Fruit fly (Drosophila melanogaster) whole organism, adult: ENCODE data around the gene chrb.

Experiments used
- CG11617 ChIP-seq: fragments of 200-800 bp; sonication (Bioruptor generic); optimal IDR thresholded peaks from 2 replicates; lab custom pipeline; 2017; ENCODE audit warnings: mild to moderate bottlenecking, missing biosample characterization, missing genetic modification reagents, missing genetic modification characterization
- CG12768 ChIP-seq: fragments of 200-800 bp; sonication (Bioruptor generic); optimal IDR thresholded peaks from 2 replicates; lab custom pipeline; 2017; ENCODE audit warnings: missing biosample characterization, missing genetic modification characterization, mild to moderate bottlenecking, moderate library complexity, missing genetic modification reagents
- CG5204 ChIP-seq: fragments of 200-800 bp; sonication (Bioruptor generic); optimal IDR thresholded peaks from 2 replicates; lab custom pipeline; 2016; ENCODE audit warnings: missing biosample characterization, missing genetic modification characterization
- Clk ChIP-seq: fragments of 200-800 bp; sonication (Bioruptor generic); optimal IDR thresholded peaks from 2 replicates; lab custom pipeline; 2017; ENCODE audit warnings: missing biosample characterization, missing genetic modification characterization
- Crg-1 ChIP-seq: fragments of 200-800 bp; sonication (Bioruptor generic); optimal IDR thresholded peaks from 2 replicates; lab custom pipeline; 2016; ENCODE audit warnings: missing biosample characterization, missing genetic modification characterization
- Hr96 ChIP-seq: fragments of 200-800 bp; sonication (Bioruptor generic); optimal IDR thresholded peaks from 2 replicates; lab custom pipeline; 2016; ENCODE audit warnings: missing biosample characterization, missing genetic modification characterization
- cnc ChIP-seq, 2 experiments: fragments of >200 bp; optimal IDR thresholded peaks; 2 replicates each; lab custom pipeline; 2017
- kay ChIP-seq: fragments of 200-800 bp; sonication (Bioruptor generic); peaks from one replicate; lab custom pipeline; 2016; ENCODE audit warnings: missing biosample characterization, missing genetic modification characterization, borderline replicate concordance

DNA sequence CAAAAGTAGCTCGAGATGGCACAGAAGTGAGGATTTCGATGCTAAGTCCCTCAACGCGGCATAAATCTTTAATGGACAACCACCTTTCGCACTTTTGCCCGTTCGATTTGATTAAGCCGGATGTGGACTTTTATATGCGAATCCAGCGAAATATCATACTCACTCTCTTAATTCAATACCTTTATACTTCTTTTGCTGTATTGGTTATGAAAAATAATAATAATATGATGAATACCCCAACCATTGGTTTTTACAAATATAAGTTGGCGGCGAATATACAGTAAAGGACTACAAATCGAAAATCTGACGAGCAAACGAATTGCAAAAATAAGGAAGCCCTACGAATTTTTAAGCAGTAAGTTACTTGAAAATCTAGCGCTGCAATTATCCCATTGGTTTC is 14.4 kb upstream of the chrb start, which contains the start of gene Vha16-3:
- no peak for TF ChIP-seq Clk (GFP tag; lab: Kevin White, UChicago)
- no peak for TF ChIP-seq Hr96 (GFP tag; lab: Kevin White, UChicago)
- no peak for TF ChIP-seq CG5204 (GFP tag; lab: Kevin White, UChicago)
- TF ChIP-seq kay (GFP tag; lab: Kevin White, UChicago) = no peak
- TF ChIP-seq cnc (optimal IDR thresholded peaks at IDR 0.05; lab: Kevin White, UChicago) = no peak
- TF ChIP-seq CG11617 (GFP tag; lab: Kevin White, UChicago) = no peak
- TF ChIP-seq Crg-1 (GFP tag; lab: Kevin White, UChicago) = no peak
- TF ChIP-seq CG12768 (GFP tag; lab: Kevin White, UChicago) = no peak
